Worm (Caenorhabditis elegans): ENCODE results near the gene Y37D8A.3.

Gene Y37D8A.3

ce11 chrIII:12860119-12860518 is 31.0 kb downstream of the Y37D8A.3 start (continued):
- no peak for TF ChIP-seq nhr-6 (tag; optimal IDR thresholded peaks at IDR 0.05)
- no peak for TF ChIP-seq nhr-237 (tag; optimal IDR thresholded peaks at IDR 0.05)
- no peak for TF ChIP-seq unc-55 (GFP tag; optimal IDR thresholded peaks at IDR 0.05)
- peak; percentile 21 for TF ChIP-seq fos-1 (tag; optimal IDR thresholded peaks at IDR 0.05)

ce11 chrIII:12864648-12865047 is 35.5 kb downstream of the Y37D8A.3 start, which contains the start of gene Y37D8A.8:
Y37D8A.8 (plus strand) TSS chrIII:12864948.
- no peak for TF ChIP-seq peb-1 (tag; optimal IDR thresholded peaks at IDR 0.05)
- TF ChIP-seq nhr-10 (tag; optimal IDR thresholded peaks at IDR 0.05): no peak
- TF ChIP-seq ZK546.5 (tag; optimal IDR thresholded peaks at IDR 0.05): no peak
- no peak for TF ChIP-seq blmp-1 (tag; optimal IDR thresholded peaks at IDR 0.05; ENCODE audit: insufficient read depth)
- TF ChIP-seq ztf-4 (tag; optimal IDR thresholded peaks at IDR 0.05): no peak
- TF ChIP-seq skn-1 (tag; optimal IDR thresholded peaks at IDR 0.05): no peak
- TF ChIP-seq egl-27 (tag; optimal IDR thresholded peaks at IDR 0.05): no peak
- no peak for TF ChIP-seq mbf-1 (tag; optimal IDR thresholded peaks at IDR 0.05)
- no peak for TF ChIP-seq alr-1 (tag; optimal IDR thresholded peaks at IDR 0.05)
- no peak for TF ChIP-seq unc-39 (tag; optimal IDR thresholded peaks at IDR 0.05)
- no peak for TF ChIP-seq nhr-6 (tag; optimal IDR thresholded peaks at IDR 0.05)
- no peak for TF ChIP-seq unc-62 (GFP tag; optimal IDR thresholded peaks at IDR 0.05)
- TF ChIP-seq mdl-1 (tag; optimal IDR thresholded peaks at IDR 0.05): no peak
- no peak for TF ChIP-seq zag-1 (tag; optimal IDR thresholded peaks at IDR 0.05)
- TF ChIP-seq unc-55 (GFP tag; optimal IDR thresholded peaks at IDR 0.05): no peak
- no peak for TF ChIP-seq C34F6.9 (tag; optimal IDR thresholded peaks at IDR 0.05)
- TF ChIP-seq R02D3.7 (tag; optimal IDR thresholded peaks at IDR 0.05): no peak
- no peak for TF ChIP-seq ama-1 (optimal IDR thresholded peaks at IDR 0.05)

ce11 chrIII:12870060-12870696 is 41.0 kb downstream of the Y37D8A.3 start, which contains the start of gene Y37D8A.6:
Y37D8A.6 (minus strand) TSS chrIII:12870297.
- TF ChIP-seq skn-1 (tag; optimal IDR thresholded peaks at IDR 0.05): no peak
- TF ChIP-seq unc-55 (GFP tag; optimal IDR thresholded peaks at IDR 0.05): peak; percentile 24
- peak; percentile 10 for TF ChIP-seq gmeb-1 (tag; optimal IDR thresholded peaks at IDR 0.05)
- peak in 1 of 2 experiments; percentile 9 for TF ChIP-seq lsy-2 (tag; optimal IDR thresholded peaks at IDR 0.05)
- TF ChIP-seq sma-3 (GFP tag; optimal IDR thresholded peaks at IDR 0.05): no peak
- TF ChIP-seq blmp-1 (tag; optimal IDR thresholded peaks at IDR 0.05; ENCODE audit: insufficient read depth): no peak

ce11 chrIII:12874606-12875066 is 45.5 kb downstream of the Y37D8A.3 start, which contains the start of the genes mrg-1 and spcs-2:
mrg-1 (minus strand) TSS chrIII:12874656.
spcs-2 (plus strand) TSS chrIII:12875031.
- TF ChIP-seq ztf-4 (tag; optimal IDR thresholded peaks at IDR 0.05) (peak; percentile 86), F13H6.1 (tag; optimal IDR thresholded peaks at IDR 0.05) (peak; percentile 92), nhr-25 (tag; optimal IDR thresholded peaks at IDR 0.05) (peak; percentile 87), ceh-82 (tag; optimal IDR thresholded peaks at IDR 0.05) (peak; percentile 54), ztf-1 (GFP tag; conservative IDR thresholded peaks at IDR 0.05) (no peak), fos-1 (tag; optimal IDR thresholded peaks at IDR 0.05) (peak; percentile 51), nhr-6 (tag; optimal IDR thresholded peaks at IDR 0.05) (peak; percentile 61), nhr-129 (tag; optimal IDR thresholded peaks at IDR 0.05) (peak; percentile 87), nhr-10 (tag; optimal IDR thresholded peaks at IDR 0.05) (peak; percentile 67), zag-1 (tag; optimal IDR thresholded peaks at IDR 0.05) (no peak), lin-39 (tag; optimal IDR thresholded peaks at IDR 0.05) (no peak), egl-27 (tag; optimal IDR thresholded peaks at IDR 0.05) (peak; percentile 62), elt-1 (tag; optimal IDR thresholded peaks at IDR 0.05) (no peak), dmd-4 (tag; optimal IDR thresholded peaks at IDR 0.05) (no peak), ZK546.5 (tag; optimal IDR thresholded peaks at IDR 0.05) (peak; percentile 50), ztf-11 (tag; optimal IDR thresholded peaks at IDR 0.05) (peak; percentile 15), unc-39 (tag; optimal IDR thresholded peaks at IDR 0.05) (no peak), lsy-2 (tag; optimal IDR thresholded peaks at IDR 0.05) (peak; percentile 88 to 93), mab-5 (tag; optimal IDR thresholded peaks at IDR 0.05) (peak; percentile 74), skn-1 (tag; optimal IDR thresholded peaks at IDR 0.05) (peak; percentile 37), nhr-77 (tag; optimal IDR thresholded peaks at IDR 0.05) (peak; percentile 23), Y55F3AM.14 (GFP tag; optimal IDR thresholded peaks at IDR 0.05) (peak; percentile 35), gmeb-1 (tag; optimal IDR thresholded peaks at IDR 0.05) (peak; percentile 90), lin-11 (tag; optimal IDR thresholded peaks at IDR 0.05) (peak; percentile 82), mbf-1 (tag; optimal IDR thresholded peaks at IDR 0.05) (no peak), C34F6.9 (tag; optimal IDR thresholded peaks at IDR 0.05) (peak; percentile 91), blmp-1 (tag; optimal IDR thresholded peaks at IDR 0.05; ENCODE audit: insufficient read depth) (peak; percentile 23), snpc-4 (tag; optimal IDR thresholded peaks at IDR 0.05) (no peak), sma-9 (GFP tag; optimal IDR thresholded peaks at IDR 0.05) (peak; percentile 93), sma-9 (tag; optimal IDR thresholded peaks at IDR 0.05) (no peak), nhr-237 (tag; optimal IDR thresholded peaks at IDR 0.05) (peak; percentile 48), crh-2 (tag; optimal IDR thresholded peaks at IDR 0.05) (peak; percentile 91), sma-3 (GFP tag; optimal IDR thresholded peaks at IDR 0.05) (peak; percentile 93), lin-13 (GFP tag; optimal IDR thresholded peaks at IDR 0.05) (peak; percentile 94), unc-55 (GFP tag; optimal IDR thresholded peaks at IDR 0.05) (peak; percentile 97), R02D3.7 (tag; optimal IDR thresholded peaks at IDR 0.05) (peak; percentile 27), sem-4 (tag; optimal IDR thresholded peaks at IDR 0.05) (peak; percentile 97), aly-2 (tag; optimal IDR thresholded peaks at IDR 0.05) (no peak), mdl-1 (tag; optimal IDR thresholded peaks at IDR 0.05) (peak in 1 of 2 experiments; percentile 19), ama-1 (optimal IDR thresholded peaks at IDR 0.05) (no peak)
